Fruit fly (Drosophila melanogaster): ENCODE measurements around the gene eIF4EHP.
A peak's percentile ranks its signal among the peaks of the same experiment; 100 is the strongest.

Gene eIF4EHP

DNA sequence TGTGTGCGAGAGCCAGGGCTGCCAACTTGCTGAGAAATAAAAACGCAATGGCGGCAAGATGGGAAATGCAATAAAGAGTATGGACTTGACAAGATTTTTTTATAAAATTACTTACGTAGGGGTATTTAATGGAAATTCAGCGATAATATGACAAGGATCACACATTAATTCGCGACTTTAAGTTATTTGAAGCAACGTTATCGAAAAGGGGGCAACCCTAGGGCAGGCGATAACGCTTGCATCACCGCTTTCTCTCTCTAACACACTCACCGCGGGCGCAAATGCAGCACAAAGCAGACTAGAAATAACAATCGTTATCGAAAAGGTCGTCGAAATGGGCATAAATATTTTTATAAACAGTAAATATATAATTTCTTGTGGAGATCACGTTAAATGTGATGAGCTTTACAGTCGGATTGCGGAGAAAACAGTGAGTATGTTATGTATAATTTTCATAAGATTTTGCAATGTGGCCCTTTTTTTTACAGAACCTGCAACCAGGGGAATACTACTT is 60.7 kb downstream of the eIF4EHP start, which contains the start of gene Rox8 (continued):
- TF ChIP-seq gsb-n (tag; optimal IDR thresholded peaks at IDR 0.05) = peak; percentile 16
- TF ChIP-seq Bdp1 (GFP tag; optimal IDR thresholded peaks at IDR 0.05) = no peak
- TF ChIP-seq CG15696 (tag; optimal IDR thresholded peaks at IDR 0.05) = peak; percentile 24
- TF ChIP-seq CG11696 (GFP tag; IDR thresholded peaks at IDR 0.05) = no peak
- peak in 1 of 2 experiments; percentile 54 for TF ChIP-seq crp (GFP tag; optimal IDR thresholded peaks at IDR 0.05)
- TF ChIP-seq Mrtf (GFP tag; IDR thresholded peaks at IDR 0.05) = no peak
- peak; percentile 42 for TF ChIP-seq dm (GFP tag; optimal IDR thresholded peaks at IDR 0.05)
- peak; percentile 59 for TF ChIP-seq lab (GFP tag; optimal IDR thresholded peaks at IDR 0.05)
- peak; percentile 51 for TF ChIP-seq Fer2 (tag; optimal IDR thresholded peaks at IDR 0.05)
- peak; percentile 80 for TF ChIP-seq Vsx1 (GFP tag; optimal IDR thresholded peaks at IDR 0.05)
- peak; percentile 34 for TF ChIP-seq Side (GFP tag; optimal IDR thresholded peaks at IDR 0.05)
- no peak for TF ChIP-seq maf-S (GFP tag; optimal IDR thresholded peaks at IDR 0.05)
- peak; percentile 69 for TF ChIP-seq CG13894 (tag; optimal IDR thresholded peaks at IDR 0.05)
- TF ChIP-seq CG18262 (tag; optimal IDR thresholded peaks at IDR 0.05) = peak; percentile 25
- no peak for TF ChIP-seq tll (GFP tag; optimal IDR thresholded peaks at IDR 0.05)
- TF ChIP-seq CG9609 (GFP tag; optimal IDR thresholded peaks at IDR 0.05) = peak; percentile 15
- TF ChIP-seq stwl (tag; optimal IDR thresholded peaks at IDR 0.05) = peak; percentile 89
- TF ChIP-seq CG10979 (tag; optimal IDR thresholded peaks at IDR 0.05) = peak; percentile 38
- no peak for TF ChIP-seq CG5245 (GFP tag; optimal IDR thresholded peaks at IDR 0.05)
- TF ChIP-seq pum (GFP tag; optimal IDR thresholded peaks at IDR 0.05) = peak; percentile 27
- TF ChIP-seq CG34422 (GFP tag; IDR thresholded peaks at IDR 0.05) = peak; percentile 36; the same call in 1 of the 3 replicates
- TF ChIP-seq Sry-δ (GFP tag; optimal IDR thresholded peaks at IDR 0.05) = peak; percentile 69
- TF ChIP-seq Bteb2 (GFP tag; optimal IDR thresholded peaks at IDR 0.05) = no peak
- TF ChIP-seq fu2 (GFP tag; optimal IDR thresholded peaks at IDR 0.05) = no peak
- TF ChIP-seq CG7928 (GFP tag; optimal IDR thresholded peaks at IDR 0.05) = peak; percentile 89
- TF ChIP-seq sc (optimal IDR thresholded peaks at IDR 0.05) = no peak
- TF ChIP-seq sc (GFP tag; optimal IDR thresholded peaks at IDR 0.05) = no peak
- no peak for TF ChIP-seq CG10565 (GFP tag; optimal IDR thresholded peaks at IDR 0.05)
- TF ChIP-seq Ada2b (GFP tag; IDR thresholded peaks at IDR 0.05) = no peak
- no peak for TF ChIP-seq CG8765 (GFP tag; IDR thresholded peaks at IDR 0.05)
- TF ChIP-seq emc (GFP tag; optimal IDR thresholded peaks at IDR 0.05) = no peak
- peak; percentile 27; the same call in 1 of the 2 replicates for TF ChIP-seq ssp (GFP tag; IDR thresholded peaks at IDR 0.05)
- TF ChIP-seq dmrt99B (tag; optimal IDR thresholded peaks at IDR 0.05) = no peak
- peak; percentile 68 for TF ChIP-seq Nf-YC (tag; optimal IDR thresholded peaks at IDR 0.05)
- peak; percentile 66 for TF ChIP-seq MBD-R2 (GFP tag; IDR thresholded peaks at IDR 0.05)
- no peak for TF ChIP-seq CG17802 (tag; optimal IDR thresholded peaks at IDR 0.05)
- TF ChIP-seq tap (tag; optimal IDR thresholded peaks at IDR 0.05) = peak; percentile 31
- TF ChIP-seq CG6765 (GFP tag; optimal IDR thresholded peaks at IDR 0.05) = no peak
- TF ChIP-seq Eip74EF (GFP tag; optimal IDR thresholded peaks at IDR 0.05) = no peak
- no peak for TF ChIP-seq gsb (GFP tag; IDR thresholded peaks at IDR 0.05)
- TF ChIP-seq CG7963 (GFP tag; IDR thresholded peaks at IDR 0.05; ENCODE audit: partially characterized antibody) = no peak
- peak; percentile 67 for TF ChIP-seq Ets65A (GFP tag)
- peak; percentile 40; the same call in 1 of the 2 replicates for TF ChIP-seq CG14014 (GFP tag; IDR thresholded peaks at IDR 0.05)
- TF ChIP-seq CG3065 (GFP tag; optimal IDR thresholded peaks at IDR 0.05) = no peak
- TF ChIP-seq zfh2 (GFP tag; optimal IDR thresholded peaks at IDR 0.05) = peak; percentile 24
- no peak for TF ChIP-seq sens-2 (GFP tag; IDR thresholded peaks at IDR 0.05)
- TF ChIP-seq CG2678 (tag; optimal IDR thresholded peaks at IDR 0.05) = peak; percentile 52
- TF ChIP-seq Dip3 (GFP tag; optimal IDR thresholded peaks at IDR 0.05) = peak; percentile 1
- TF ChIP-seq CG15479 (GFP tag; optimal IDR thresholded peaks at IDR 0.05) = peak; percentile 83
- no peak for TF ChIP-seq CG15011 (GFP tag; optimal IDR thresholded peaks at IDR 0.05)
